Fruit fly (Drosophila melanogaster): ENCODE results near the gene beta-Man.

beta-Man gene

dm6 chr3R:4214038-4214437, 17.0 kb downstream of the beta-Man start (continued):
- TF ChIP-seq lmd (GFP tag; IDR thresholded peaks at IDR 0.05) (peak; percentile 90), CG6654 (GFP tag; optimal IDR thresholded peaks at IDR 0.05) (peak; percentile 55), seq (GFP tag; IDR thresholded peaks at IDR 0.05) (peak; percentile 77), CG34376 (GFP tag; optimal IDR thresholded peaks at IDR 0.05) (no peak), CG33557 (GFP tag; optimal IDR thresholded peaks at IDR 0.05) (no peak), sc (optimal IDR thresholded peaks at IDR 0.05) (no peak), sc (GFP tag; optimal IDR thresholded peaks at IDR 0.05) (peak; percentile 65), CG30403 (GFP tag; optimal IDR thresholded peaks at IDR 0.05) (peak; percentile 69), CG10462 (GFP tag; optimal IDR thresholded peaks at IDR 0.05) (peak; percentile 8), CG15073 (GFP tag; optimal IDR thresholded peaks at IDR 0.05) (peak; percentile 10), CG4854 (GFP tag; optimal IDR thresholded peaks at IDR 0.05) (peak; percentile 8), CG10209 (GFP tag; optimal IDR thresholded peaks at IDR 0.05) (peak; percentile 72), HLH3B (GFP tag; IDR thresholded peaks at IDR 0.05) (peak; percentile 91), CG6765 (GFP tag; optimal IDR thresholded peaks at IDR 0.05) (no peak), Bgb (GFP tag; IDR thresholded peaks at IDR 0.05; ENCODE audit: partially characterized antibody) (no peak), caup (GFP tag; optimal IDR thresholded peaks at IDR 0.05; ENCODE audit: severe bottlenecking) (peak; percentile 60), knrl (GFP tag; IDR thresholded peaks at IDR 0.05; ENCODE audit: partially characterized antibody) (no peak), CG3281 (GFP tag; optimal IDR thresholded peaks at IDR 0.05) (peak; percentile 55), CG7786 (GFP tag; optimal IDR thresholded peaks at IDR 0.05) (peak; percentile 65), CG30020 (tag; optimal IDR thresholded peaks at IDR 0.05) (no peak), CG4360 (GFP tag; IDR thresholded peaks at IDR 0.05) (peak; percentile 68), CG14441 (GFP tag; IDR thresholded peaks at IDR 0.05) (peak; percentile 92), her (GFP tag; optimal IDR thresholded peaks at IDR 0.05) (peak; percentile 70), esg (GFP tag; conservative IDR thresholded peaks at IDR 0.05) (peak; percentile 88), CG17361 (GFP tag; IDR thresholded peaks at IDR 0.05) (peak; percentile 68; the same call in 1 of the 3 replicates), CG31365 (tag; optimal IDR thresholded peaks at IDR 0.05) (peak; percentile 31), Atf-2 (GFP tag; optimal IDR thresholded peaks at IDR 0.05) (peak; percentile 59), chif (GFP tag; optimal IDR thresholded peaks at IDR 0.05) (peak; percentile 57 to 78), tap (tag; optimal IDR thresholded peaks at IDR 0.05) (peak; percentile 75), ttk (GFP tag; IDR thresholded peaks at IDR 0.05) (peak; percentile 94), corto (GFP tag; optimal IDR thresholded peaks at IDR 0.05) (no peak), CG34422 (GFP tag; IDR thresholded peaks at IDR 0.05) (peak; percentile 90), CG32532 (GFP tag; IDR thresholded peaks at IDR 0.05) (peak; percentile 79), wek (GFP tag; optimal IDR thresholded peaks at IDR 0.05) (peak; percentile 37), CG8924 (tag; optimal IDR thresholded peaks at IDR 0.05) (peak; percentile 64), CG42726 (GFP tag; IDR thresholded peaks at IDR 0.05; ENCODE audit: partially characterized antibody) (no peak), hbn (GFP tag; IDR thresholded peaks at IDR 0.05; ENCODE audit: partially characterized antibody) (no peak), CG5180 (GFP tag; optimal IDR thresholded peaks at IDR 0.05) (peak; percentile 68), twi (tag; optimal IDR thresholded peaks at IDR 0.05) (no peak), CG15479 (GFP tag; optimal IDR thresholded peaks at IDR 0.05) (no peak), CG10321 (GFP tag; IDR thresholded peaks at IDR 0.05) (peak; percentile 66), scrt (GFP tag; optimal IDR thresholded peaks at IDR 0.05) (peak; percentile 22), Asciz (GFP tag; optimal IDR thresholded peaks at IDR 0.05) (peak; percentile 65), Dbx (GFP tag; IDR thresholded peaks at IDR 0.05) (peak; percentile 51; the same call in 1 of the 3 replicates), MTF-1 (GFP tag; optimal IDR thresholded peaks at IDR 0.05; ENCODE audit: borderline replicate concordance) (peak; percentile 64), mam (GFP tag; optimal IDR thresholded peaks at IDR 0.05) (peak; percentile 66), tup (GFP tag; optimal IDR thresholded peaks at IDR 0.05) (peak; percentile 32), cwo (GFP tag; optimal IDR thresholded peaks at IDR 0.05) (peak; percentile 57), pzg (GFP tag; optimal IDR thresholded peaks at IDR 0.05) (no peak), sens (GFP tag) (peak; percentile 95)
